Fruit fly (Drosophila melanogaster) whole organism: Measurements from ENCODE around the gene Exn.

Source experiments
- CG8478 ChIP-seq: fragments of >200 bp; optimal IDR thresholded peaks from 2 replicates; lab custom pipeline; 2018; ENCODE audit warnings: inconsistent platforms
- Dll ChIP-seq: fragments of >200 bp; optimal IDR thresholded peaks from 2 replicates; lab custom pipeline; 2017
- EcR ChIP-seq, 2 experiments: fragments of >200 bp; optimal IDR thresholded peaks; 2 replicates each; lab custom pipeline; 2017; ENCODE audit warnings: missing biosample characterization in 2 of 2, missing genetic modification characterization in 2 of 2, missing genetic modification reagents in 2 of 2
- pan ChIP-seq: fragments of >200 bp; optimal IDR thresholded peaks from 2 replicates; lab custom pipeline; 2017
- psq ChIP-seq: fragments of >200 bp; optimal IDR thresholded peaks from 2 replicates; lab custom pipeline; 2017
- usp ChIP-seq: fragments of >200 bp; optimal IDR thresholded peaks from 2 replicates; lab custom pipeline; 2017; ENCODE audit warnings: missing biosample characterization, missing genetic modification characterization, mixed read lengths

The Exn gene

dm6 chr3L:16984042-16984441 is 14.2 kb downstream of the Exn start:
- TF ChIP-seq EcR (GFP tag; optimal IDR thresholded peaks at IDR 0.05; lab: Kevin White, UChicago) (no peak), usp (GFP tag; lab: Kevin White, UChicago) (no peak), CG8478 (no peak), Dll (lab: Kevin White, UChicago) (no peak), pan (no peak)

DNA sequence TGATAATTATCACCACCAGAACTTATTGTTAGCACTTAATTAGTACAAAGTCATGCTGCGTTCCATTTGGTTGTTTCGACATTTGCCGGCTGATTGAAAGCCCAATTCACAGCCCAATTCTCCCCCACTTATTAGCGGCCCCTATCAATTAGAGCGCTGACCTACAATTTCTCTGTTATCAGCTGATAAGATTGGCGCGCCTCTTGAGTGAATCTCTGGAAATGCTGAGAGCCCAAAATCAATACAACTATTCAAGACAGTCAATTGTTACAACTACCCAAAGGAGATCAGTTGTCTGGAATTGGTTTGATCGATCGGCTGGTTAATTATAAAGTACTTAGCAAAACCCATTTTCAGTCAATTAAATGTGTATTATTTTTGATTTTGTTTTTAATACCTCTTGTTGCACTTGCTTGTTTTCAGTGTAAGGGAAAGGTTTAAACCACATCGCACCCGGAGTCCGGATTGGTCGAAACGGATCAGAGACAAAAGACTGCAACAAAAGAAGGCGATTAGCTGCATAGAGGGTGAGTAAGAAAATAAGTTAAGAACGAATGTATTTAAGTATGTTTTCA is 15.1 kb downstream of the Exn start:
- TF ChIP-seq CG8478 (no peak), usp (GFP tag; lab: Kevin White, UChicago) (no peak), EcR (GFP tag; optimal IDR thresholded peaks at IDR 0.05; lab: Kevin White, UChicago) (no peak), psq (no peak), pan (no peak)

dm6 chr3L:16985578-16985977 is 15.8 kb downstream of the Exn start:
- TF ChIP-seq EcR (GFP tag; optimal IDR thresholded peaks at IDR 0.05; lab: Kevin White, UChicago) = no peak
- TF ChIP-seq psq = no peak
- TF ChIP-seq Dll (lab: Kevin White, UChicago) = no peak
- TF ChIP-seq pan = no peak
- no peak for TF ChIP-seq usp (GFP tag; lab: Kevin White, UChicago)
- TF ChIP-seq CG8478 = peak; percentile 39

dm6 chr3L:16986062-16987013 is 16.5 kb downstream of the Exn start:
- TF ChIP-seq EcR (GFP tag; optimal IDR thresholded peaks at IDR 0.05; lab: Kevin White, UChicago) (no peak), CG8478 (no peak), usp (GFP tag; lab: Kevin White, UChicago) (no peak), Dll (lab: Kevin White, UChicago) (peak; percentile 21), pan (no peak)

dm6 chr3L:16987347-16987746 is 17.5 kb downstream of the Exn start:
- no peak for TF ChIP-seq usp (GFP tag; lab: Kevin White, UChicago)
- TF ChIP-seq Dll (lab: Kevin White, UChicago) = no peak
- TF ChIP-seq CG8478 = no peak
- no peak for TF ChIP-seq psq
- TF ChIP-seq EcR (GFP tag; optimal IDR thresholded peaks at IDR 0.05; lab: Kevin White, UChicago) = no peak
- TF ChIP-seq pan = no peak

DNA sequence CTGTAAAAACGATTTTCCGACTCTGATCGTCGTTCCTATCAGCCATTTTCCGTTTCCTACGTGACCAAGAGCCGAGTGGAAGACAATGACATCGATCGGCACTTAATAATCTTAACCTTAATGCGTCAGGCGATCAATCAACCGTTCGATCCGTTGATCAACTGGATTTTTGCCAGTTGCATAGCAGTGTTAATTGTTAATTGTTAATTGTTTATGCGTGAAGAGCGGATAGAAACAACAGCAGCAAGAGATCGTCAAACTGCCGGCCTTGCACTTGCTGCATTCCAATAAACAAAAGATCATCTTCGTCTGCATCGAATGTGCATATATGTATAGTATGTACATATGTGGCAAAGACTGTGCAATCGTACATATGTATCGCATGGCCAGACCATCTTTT is 18.7 kb downstream of the Exn start:
- TF ChIP-seq EcR (GFP tag; optimal IDR thresholded peaks at IDR 0.05; lab: Kevin White, UChicago) = no peak
- TF ChIP-seq Dll (lab: Kevin White, UChicago) = no peak
- no peak for TF ChIP-seq usp (GFP tag; lab: Kevin White, UChicago)
- no peak for TF ChIP-seq pan

DNA sequence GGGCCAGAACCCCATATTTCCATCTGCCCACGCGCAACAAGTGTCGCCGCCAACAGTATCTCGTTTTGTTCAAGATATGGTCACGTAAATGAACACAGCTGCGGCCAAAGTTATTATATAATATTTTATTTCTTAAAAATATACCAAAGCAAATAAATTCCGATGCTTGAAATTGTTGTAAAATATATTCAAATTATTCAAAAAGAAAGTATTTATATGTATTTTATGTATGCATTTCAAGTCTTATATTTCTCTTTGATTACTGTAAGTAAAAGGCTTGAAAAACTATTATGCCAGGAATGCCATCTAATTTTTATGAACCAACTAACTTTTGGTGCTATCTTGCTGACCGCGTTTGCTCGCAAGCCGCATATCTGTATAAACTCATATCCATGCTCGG is 19.4 kb downstream of the Exn start:
- TF ChIP-seq usp (GFP tag; lab: Kevin White, UChicago) = no peak
- no peak for TF ChIP-seq CG8478
- no peak for TF ChIP-seq pan
- TF ChIP-seq Dll (lab: Kevin White, UChicago) = no peak
- TF ChIP-seq psq = no peak
- TF ChIP-seq EcR (GFP tag; optimal IDR thresholded peaks at IDR 0.05; lab: Kevin White, UChicago) = no peak

- TF ChIP-seq pan = no peak
- no peak for TF ChIP-seq EcR (GFP tag; optimal IDR thresholded peaks at IDR 0.05; lab: Kevin White, UChicago)
- no peak for TF ChIP-seq CG8478
- no peak for TF ChIP-seq usp (GFP tag; lab: Kevin White, UChicago)
- no peak for TF ChIP-seq Dll (lab: Kevin White, UChicago)
- TF ChIP-seq psq = no peak
Measured at dm6 chr3L:16994805-16995204, 25.0 kb downstream of the Exn start.

DNA sequence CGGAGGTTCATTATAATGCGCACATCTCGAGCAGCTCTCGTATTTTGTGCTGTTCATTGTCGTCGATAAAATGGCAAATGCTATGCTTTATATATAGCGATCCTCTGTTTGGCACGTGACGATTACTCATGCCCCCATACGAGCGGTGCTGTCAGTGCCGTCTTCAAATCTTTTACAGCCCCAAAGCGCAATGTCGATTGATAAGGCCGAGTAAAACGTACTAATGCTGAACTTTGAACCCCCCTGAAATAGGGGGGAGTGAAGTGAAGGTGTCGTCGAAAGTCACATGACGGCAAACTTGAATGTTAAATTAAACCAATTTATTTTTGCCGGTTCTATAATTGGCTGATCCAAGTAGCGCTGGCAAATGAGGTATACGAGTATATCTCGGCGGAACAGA is 30.5 kb downstream of the Exn start:
- no peak for TF ChIP-seq psq
- no peak for TF ChIP-seq EcR (GFP tag; optimal IDR thresholded peaks at IDR 0.05; lab: Kevin White, UChicago)
- TF ChIP-seq usp (GFP tag; lab: Kevin White, UChicago) = no peak
- no peak for TF ChIP-seq Dll (lab: Kevin White, UChicago)
- TF ChIP-seq CG8478 = no peak
- TF ChIP-seq pan = no peak

- TF ChIP-seq pan = no peak
- TF ChIP-seq EcR (GFP tag; optimal IDR thresholded peaks at IDR 0.05; lab: Kevin White, UChicago) = no peak
- TF ChIP-seq usp (GFP tag; lab: Kevin White, UChicago) = no peak
- TF ChIP-seq psq = no peak
- no peak for TF ChIP-seq CG8478
- TF ChIP-seq Dll (lab: Kevin White, UChicago) = no peak
Measured at dm6 chr3L:17001055-17001454, 31.2 kb downstream of the Exn start.

DNA sequence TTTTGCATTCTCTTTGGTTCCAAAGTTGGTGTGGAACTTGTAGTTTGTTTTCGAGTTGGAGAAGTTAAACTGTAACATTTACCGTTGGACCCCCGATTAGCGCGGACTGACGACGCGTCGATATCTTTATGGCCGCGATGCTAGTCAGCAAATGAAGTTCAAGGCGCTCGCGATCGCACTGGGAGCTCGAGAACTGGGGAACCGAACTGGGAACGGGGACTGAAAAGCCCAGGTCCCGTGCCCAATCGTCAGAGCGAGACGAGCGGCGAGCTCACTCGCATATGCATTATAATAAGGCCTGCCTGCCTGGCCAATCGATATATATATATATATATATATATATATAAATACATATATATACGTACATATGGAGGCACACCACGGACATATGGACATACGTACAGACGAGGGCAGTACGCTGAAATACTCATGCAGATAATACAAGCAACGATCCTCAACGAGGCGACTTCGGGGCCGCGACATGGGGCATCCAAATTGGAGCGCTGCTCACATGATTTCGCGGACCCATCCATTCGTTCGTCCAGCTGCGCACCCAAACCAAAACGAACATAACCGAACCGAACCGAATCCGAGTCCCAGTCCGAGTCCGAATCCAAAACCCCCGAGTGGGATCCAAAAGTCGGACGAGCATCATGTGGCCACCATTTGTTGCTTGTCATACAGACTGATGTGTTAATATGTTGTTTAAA is 32.5 kb downstream of the Exn start:
- TF ChIP-seq EcR (GFP tag; optimal IDR thresholded peaks at IDR 0.05; lab: Kevin White, UChicago) (no peak), Dll (lab: Kevin White, UChicago) (no peak), pan (no peak), psq (no peak), CG8478 (no peak), usp (GFP tag; lab: Kevin White, UChicago) (no peak)
